Fruit fly (Drosophila melanogaster) whole organism, embryonic: Measurements from ENCODE around the gene CG6659.

ENCODE experiments used
- Ada2b ChIP-seq: fragments of 200-800 bp; sonication (Bioruptor generic); IDR thresholded peaks from 2 replicates; pipeline ENCODE4 v1.3.6; 2022; ENCODE audit warnings: missing biosample characterization, missing genetic modification characterization
- CG10147 ChIP-seq: fragments of 200-800 bp; sonication (Bioruptor generic); optimal IDR thresholded peaks from 2 replicates; lab custom pipeline; 2019; ENCODE audit warnings: missing biosample characterization, mild to moderate bottlenecking, missing genetic modification characterization, moderate library complexity
- CG11085 ChIP-seq: fragments of 200-800 bp; sonication (Bioruptor generic); IDR thresholded peaks from 2 replicates; pipeline ENCODE4 v1.3.6; 2022; ENCODE audit warnings: missing biosample characterization, missing genetic modification characterization
- CG11093 ChIP-seq: fragments of 200-800 bp; sonication (Bioruptor generic); IDR thresholded peaks from 3 replicates; pipeline ENCODE4 v1.3.6; 2022; ENCODE audit warnings: missing biosample characterization, missing genetic modification characterization
- CG11723 ChIP-seq: fragments of 200-800 bp; sonication (Bioruptor generic); optimal IDR thresholded peaks from 2 replicates; lab custom pipeline; 2017; ENCODE audit warnings: missing biosample characterization, mild to moderate bottlenecking, missing genetic modification characterization
- CG12236 ChIP-seq: fragments of 200-800 bp; sonication (Bioruptor generic); optimal IDR thresholded peaks from 2 replicates; lab custom pipeline; 2016; ENCODE audit warnings: missing biosample characterization, missing genetic modification characterization
- CG14014 ChIP-seq: fragments of 200-800 bp; sonication (Bioruptor generic); IDR thresholded peaks from 2 replicates; pipeline ENCODE4 v1.3.6; 2022; ENCODE audit warnings: missing biosample characterization, missing genetic modification characterization
- CG1529 ChIP-seq: fragments of 200-800 bp; sonication (Bioruptor generic); optimal IDR thresholded peaks from 3 replicates; lab custom pipeline; 2018; ENCODE audit warnings: missing biosample characterization, missing genetic modification characterization
- CG16813 ChIP-seq: fragments of 200-800 bp; sonication (Bioruptor generic); IDR thresholded peaks from 3 replicates; pipeline ENCODE4 v1.3.6; 2022; ENCODE audit warnings: missing biosample characterization, missing genetic modification characterization; ENCODE audit not compliant: partially characterized antibody
- CG16863 ChIP-seq: fragments of 200-800 bp; sonication (Bioruptor generic); optimal IDR thresholded peaks from 3 replicates; lab custom pipeline; 2016; ENCODE audit warnings: missing biosample characterization, missing genetic modification characterization
- CG17186 ChIP-seq: fragments of 200-800 bp; sonication (Bioruptor generic); optimal IDR thresholded peaks from 3 replicates; lab custom pipeline; 2017; ENCODE audit warnings: missing biosample characterization, missing genetic modification reagents, missing genetic modification characterization
- CG18011 ChIP-seq: fragments of 200-800 bp; sonication (Bioruptor generic); optimal IDR thresholded peaks from 2 replicates; lab custom pipeline; 2017; ENCODE audit warnings: missing biosample characterization, missing genetic modification characterization, mild to moderate bottlenecking, moderate library complexity, missing genotype
- CG18262 ChIP-seq: fragments of 200-800 bp; optimal IDR thresholded peaks from 3 replicates; lab custom pipeline; 2019; ENCODE audit warnings: missing biosample characterization, mild to moderate bottlenecking, missing genetic modification characterization, moderate library complexity
- CG3065 ChIP-seq: fragments of 200-800 bp; sonication (Bioruptor generic); optimal IDR thresholded peaks from 2 replicates; lab custom pipeline; 2016; ENCODE audit warnings: missing biosample characterization, missing genetic modification characterization
- CG6791 ChIP-seq: fragments of 200-800 bp; sonication (Bioruptor generic); IDR thresholded peaks from 3 replicates; pipeline ENCODE4 v1.3.6; 2022; ENCODE audit warnings: missing biosample characterization, missing genetic modification characterization; ENCODE audit not compliant: partially characterized antibody
- CG7372 ChIP-seq: fragments of 200-800 bp; sonication (Bioruptor generic); IDR thresholded peaks from 2 replicates; pipeline ENCODE4 v1.3.6; 2022; ENCODE audit warnings: missing biosample characterization, missing genetic modification characterization
- CG7786 ChIP-seq: fragments of 200-800 bp; sonication (Bioruptor generic); optimal IDR thresholded peaks from 2 replicates; lab custom pipeline; 2016; ENCODE audit warnings: missing biosample characterization, missing genetic modification characterization
- CG9797 ChIP-seq: fragments of 200-800 bp; sonication (Bioruptor generic); optimal IDR thresholded peaks from 3 replicates; lab custom pipeline; 2018; ENCODE audit warnings: missing biosample characterization, mild to moderate bottlenecking, missing genetic modification characterization
- CTCF ChIP-seq: fragments of 200-800 bp; sonication (Bioruptor generic); optimal IDR thresholded peaks from 2 replicates; lab custom pipeline; 2017; ENCODE audit warnings: missing biosample characterization, mild to moderate bottlenecking, missing genetic modification characterization, moderate library complexity
- CrebB ChIP-seq: fragments of 200-800 bp; sonication (Bioruptor generic); optimal IDR thresholded peaks from 3 replicates; lab custom pipeline; 2018; ENCODE audit warnings: missing biosample characterization, mild to moderate bottlenecking, missing genetic modification characterization
- Deaf1 ChIP-seq: fragments of 200-800 bp; optimal IDR thresholded peaks from 3 replicates; lab custom pipeline; 2019; ENCODE audit warnings: missing biosample characterization, mild to moderate bottlenecking, missing genetic modification characterization, moderate library complexity
- Dek ChIP-seq: fragments of 200-800 bp; sonication (Bioruptor generic); optimal IDR thresholded peaks from 3 replicates; lab custom pipeline; 2019; ENCODE audit warnings: missing biosample characterization, mild to moderate bottlenecking, missing genetic modification characterization, moderate library complexity
- E2f2 ChIP-seq: fragments of 200-800 bp; sonication (Bioruptor generic); IDR thresholded peaks from 2 replicates; pipeline ENCODE4 v1.3.6; 2022; ENCODE audit warnings: missing biosample characterization, missing genetic modification characterization
- HHEX ChIP-seq: fragments of 200-800 bp; sonication (Bioruptor generic); optimal IDR thresholded peaks from 3 replicates; lab custom pipeline; 2017; ENCODE audit warnings: missing biosample characterization, mild to moderate bottlenecking, missing genetic modification characterization, missing genetic modification reagents
- HLHmδ ChIP-seq: fragments of 200-800 bp; sonication (Bioruptor generic); optimal IDR thresholded peaks from 2 replicates; lab custom pipeline; 2018; ENCODE audit warnings: missing biosample characterization, mild to moderate bottlenecking, missing genetic modification characterization, moderate library complexity
- Kr ChIP-seq: fragments of 200-800 bp; sonication (Bioruptor generic); optimal IDR thresholded peaks from 2 replicates; lab custom pipeline; 2017; ENCODE audit warnings: missing biosample characterization, mild to moderate bottlenecking, missing genetic modification characterization
- Lhr ChIP-seq: fragments of 200-800 bp; sonication (Bioruptor generic); optimal IDR thresholded peaks from 3 replicates; lab custom pipeline; 2017; ENCODE audit warnings: mild to moderate bottlenecking, missing biosample characterization, missing genetic modification reagents, missing genetic modification characterization
- Opbp ChIP-seq: fragments of 200-800 bp; sonication (Bioruptor generic); IDR thresholded peaks from 3 replicates; pipeline ENCODE4 v1.3.6; 2022; ENCODE audit warnings: missing biosample characterization, missing genetic modification characterization; ENCODE audit not compliant: partially characterized antibody
- Ptx1 ChIP-seq: fragments of 200-800 bp; sonication (Bioruptor generic); IDR thresholded peaks from 2 replicates; pipeline ENCODE4 v1.3.6; 2022; ENCODE audit warnings: missing biosample characterization, missing genetic modification characterization
- Six4 ChIP-seq: fragments of 200-800 bp; sonication (Bioruptor generic); optimal IDR thresholded peaks from 2 replicates; lab custom pipeline; 2016; ENCODE audit warnings: missing biosample characterization, missing genetic modification characterization
- al ChIP-seq: fragments of 200-800 bp; sonication (Bioruptor generic); IDR thresholded peaks from 2 replicates; pipeline ENCODE4 v1.3.6; 2022; ENCODE audit warnings: missing biosample characterization, missing genetic modification characterization
- chif ChIP-seq, 2 experiments: fragments of 200-800 bp; sonication (Bioruptor generic); optimal IDR thresholded peaks; 3 replicates each; lab custom pipeline; 2016; ENCODE audit warnings: missing biosample characterization in 2 of 2, missing genetic modification characterization in 2 of 2
- danr ChIP-seq: fragments of 200-800 bp; sonication (Bioruptor generic); IDR thresholded peaks from 2 replicates; pipeline ENCODE4 v1.3.6; 2022; ENCODE audit warnings: missing biosample characterization, missing genetic modification characterization
- disco-r ChIP-seq: fragments of 200-800 bp; sonication (Bioruptor generic); optimal IDR thresholded peaks from 2 replicates; lab custom pipeline; 2016; ENCODE audit warnings: missing biosample characterization, missing genetic modification characterization
- dm ChIP-seq: fragments of 200-800 bp; sonication (Bioruptor generic); optimal IDR thresholded peaks from 3 replicates; lab custom pipeline; 2016; ENCODE audit warnings: missing biosample characterization, missing genetic modification characterization
- eve ChIP-seq, 2 experiments: fragments of >200 bp; optimal IDR thresholded peaks; 2 replicates each; lab custom pipeline; 2017; ENCODE audit warnings: missing biosample characterization in 2 of 2, missing genetic modification characterization in 2 of 2
- exex ChIP-seq: fragments of 200-800 bp; sonication (Bioruptor generic); optimal IDR thresholded peaks from 4 replicates; lab custom pipeline; 2018; ENCODE audit warnings: missing biosample characterization, mild to moderate bottlenecking, missing genetic modification characterization, moderate library complexity
- gce ChIP-seq: fragments of 200-800 bp; sonication (Bioruptor generic); IDR thresholded peaks from 3 replicates; pipeline ENCODE4 v1.3.6; 2022; ENCODE audit warnings: missing biosample characterization, missing genetic modification characterization
- ind ChIP-seq: fragments of 200-800 bp; sonication (Bioruptor generic); optimal IDR thresholded peaks from 3 replicates; lab custom pipeline; 2016; ENCODE audit warnings: missing biosample characterization, missing genetic modification characterization
- jigr1 ChIP-seq: fragments of 200-800 bp; sonication (Bioruptor generic); IDR thresholded peaks from 3 replicates; pipeline ENCODE4 v1.3.6; 2022; ENCODE audit warnings: missing biosample characterization, missing genetic modification characterization
- nerfin-1 ChIP-seq: fragments of 200-800 bp; sonication (Bioruptor generic); optimal IDR thresholded peaks from 3 replicates; lab custom pipeline; 2019; ENCODE audit warnings: missing biosample characterization, mild to moderate bottlenecking, missing genetic modification characterization, moderate library complexity
- nmo ChIP-seq: fragments of 200-800 bp; sonication (Bioruptor generic); optimal IDR thresholded peaks from 2 replicates; lab custom pipeline; 2018; ENCODE audit warnings: missing biosample characterization, mild to moderate bottlenecking, missing genetic modification characterization, moderate library complexity
- odd ChIP-seq: fragments of 200-800 bp; sonication (Bioruptor generic); optimal IDR thresholded peaks from 2 replicates; lab custom pipeline; 2017; ENCODE audit warnings: missing biosample characterization, mild to moderate bottlenecking, missing genetic modification characterization
- pnt ChIP-seq: fragments of 200-800 bp; sonication (Bioruptor generic); optimal IDR thresholded peaks from 3 replicates; lab custom pipeline; 2016; ENCODE audit warnings: missing biosample characterization, missing genetic modification characterization
- prd ChIP-seq, 3 experiments: fragments of >200 bp in 2 of 3; fragments of 200-800 bp in 1 of 3; sonication (Bioruptor generic) in 1 of 3; optimal IDR thresholded peaks in 2 of 3; IDR thresholded peaks in 1 of 3; 2 replicates in 2 of 3; 3 replicates in 1 of 3; pipeline versions ENCODE4 v1.3.6 to Lab custom; 2017 to 2022; ENCODE audit warnings: missing biosample characterization in 1 of 3, missing genetic modification characterization in 1 of 3
- pum ChIP-seq: fragments of 200-800 bp; sonication (Bioruptor generic); optimal IDR thresholded peaks from 2 replicates; lab custom pipeline; 2016; ENCODE audit warnings: missing biosample characterization, missing genetic modification characterization
- sima ChIP-seq: fragments of 200-800 bp; sonication (Bioruptor generic); optimal IDR thresholded peaks from 2 replicates; lab custom pipeline; 2016; ENCODE audit warnings: missing biosample characterization, missing genetic modification characterization
- sisA ChIP-seq: fragments of 200-800 bp; sonication (Bioruptor generic); IDR thresholded peaks from 2 replicates; pipeline ENCODE4 v1.3.6; 2022; ENCODE audit warnings: missing biosample characterization, missing genetic modification characterization
- sug ChIP-seq: fragments of 200-800 bp; optimal IDR thresholded peaks from 2 replicates; lab custom pipeline; 2019; ENCODE audit warnings: missing biosample characterization, mild to moderate bottlenecking, missing genetic modification characterization, moderate library complexity
- trh ChIP-seq: fragments of 200-800 bp; sonication (Bioruptor generic); optimal IDR thresholded peaks from 2 replicates; lab custom pipeline; 2016; ENCODE audit warnings: missing biosample characterization, missing genetic modification characterization
- vfl ChIP-seq: fragments of 200-800 bp; sonication (Bioruptor generic); optimal IDR thresholded peaks from 2 replicates; lab custom pipeline; 2016; ENCODE audit warnings: missing biosample characterization, missing genetic modification characterization

Gene CG6659

dm6 chrX:18669811-18670477 lies 12.9 kb upstream of the CG6659 start (continued):
- TF ChIP-seq pum (no peak), CrebB (tag; lab: Kevin White, UChicago) (no peak), Ptx1 (peak; percentile 46), eve (GFP tag; optimal IDR thresholded peaks at IDR 0.05; lab: Kevin White, UChicago) (no peak), CG12236 (GFP tag; lab: Kevin White, UChicago) (no peak), HHEX (GFP tag; lab: Kevin White, UChicago) (no peak), nerfin-1 (tag; lab: Kevin White, UChicago) (no peak), CG1529 (no peak), prd (optimal IDR thresholded peaks at IDR 0.05; lab: Kevin White, UChicago) (no peak), prd (GFP tag; IDR thresholded peaks at IDR 0.05; lab: Robert Waterston, UW) (0 out of 3 replicates have a peak, but pooled peaks have one; percentile 31), dm (no peak), vfl (no peak), disco-r (GFP tag; lab: Kevin White, UChicago) (no peak), CTCF (GFP tag; lab: Kevin White, UChicago) (no peak), CG18011 (GFP tag; lab: Kevin White, UChicago) (no peak), E2f2 (GFP tag; lab: Robert Waterston, UW) (no peak), CG7372 (0 out of 2 replicates have a peak, but pooled peaks have one; percentile 11), pnt (GFP tag; lab: Kevin White, UChicago) (no peak), Ada2b (GFP tag; lab: Robert Waterston, UW) (no peak), CG18262 (tag; lab: Kevin White, UChicago) (peak; percentile 46), CG14014 (no peak), trh (GFP tag; lab: Kevin White, UChicago) (no peak), Deaf1 (tag; lab: Kevin White, UChicago) (no peak), CG16813 (GFP tag; lab: Robert Waterston, UW) (no peak), CG9797 (GFP tag; lab: Kevin White, UChicago) (no peak), Six4 (GFP tag; lab: Kevin White, UChicago) (no peak), exex (tag; lab: Kevin White, UChicago) (no peak), gce (no peak), chif (GFP tag; optimal IDR thresholded peaks at IDR 0.05; lab: Kevin White, UChicago) (no peak), CG11093 (peak; percentile 23; the same call in 1 of the 3 replicates), al (no peak), sisA (GFP tag; lab: Robert Waterston, UW) (peak; percentile 50), Lhr (no peak), ind (GFP tag; lab: Kevin White, UChicago) (peak; percentile 6), odd (no peak), CG6791 (GFP tag; lab: Robert Waterston, UW) (no peak), CG17186 (GFP tag; lab: Kevin White, UChicago) (no peak), sug (tag; lab: Kevin White, UChicago) (no peak), danr (GFP tag; lab: Robert Waterston, UW) (0 out of 2 replicates have a peak, but pooled peaks have one; percentile 17), Kr (GFP tag; lab: Kevin White, UChicago) (no peak), CG10147 (GFP tag; lab: Kevin White, UChicago) (no peak), Dek (tag; lab: Kevin White, UChicago) (no peak), CG16863 (GFP tag; lab: Kevin White, UChicago) (no peak), CG11085 (GFP tag; lab: Robert Waterston, UW) (no peak), nmo (GFP tag; lab: Kevin White, UChicago) (peak; percentile 25), HLHmδ (GFP tag; lab: Kevin White, UChicago) (no peak), CG11723 (GFP tag; lab: Kevin White, UChicago) (no peak), Opbp (GFP tag; lab: Robert Waterston, UW) (no peak), CG7786 (no peak), sima (no peak), CG3065 (GFP tag; lab: Kevin White, UChicago) (no peak), jigr1 (GFP tag; lab: Robert Waterston, UW) (no peak)
